Fruit fly (Drosophila melanogaster) whole organism, prepupa: ENCODE data around the gene CG12713.

Source experiments
- Blimp-1 ChIP-seq: fragments of 200-800 bp; sonication (Bioruptor generic); optimal IDR thresholded peaks from 3 replicates; lab custom pipeline; 2017; ENCODE audit warnings: missing biosample characterization, missing genetic modification characterization, mild to moderate bottlenecking, moderate library complexity, missing genetic modification reagents
- CG10631 ChIP-seq: fragments of 200-800 bp; sonication (Bioruptor generic); optimal IDR thresholded peaks from 2 replicates; lab custom pipeline; 2016; ENCODE audit warnings: missing biosample characterization, missing genetic modification characterization
- CG10669 ChIP-seq: fragments of 200-800 bp; sonication (Bioruptor generic); optimal IDR thresholded peaks from 3 replicates; lab custom pipeline; 2018; ENCODE audit warnings: missing biosample characterization, mild to moderate bottlenecking, missing genetic modification characterization, moderate library complexity
- CG11294 ChIP-seq: fragments of 200-800 bp; sonication (Bioruptor generic); IDR thresholded peaks from 2 replicates; pipeline ENCODE4 v1.3.6; 2022; ENCODE audit warnings: missing biosample characterization, missing genetic modification characterization
- CG11902 ChIP-seq: fragments of 200-800 bp; sonication (Bioruptor generic); optimal IDR thresholded peaks from 3 replicates; lab custom pipeline; 2016; ENCODE audit warnings: missing biosample characterization, missing genetic modification characterization
- CG15336 ChIP-seq: fragments of 200-800 bp; sonication (Bioruptor generic); IDR thresholded peaks from 2 replicates; pipeline ENCODE4 v1.3.6; 2022; ENCODE audit warnings: missing biosample characterization, missing genetic modification characterization
- CG1621 ChIP-seq: fragments of 200-800 bp; sonication (Bioruptor generic); optimal IDR thresholded peaks from 3 replicates; lab custom pipeline; 2018; ENCODE audit warnings: missing biosample characterization, mild to moderate bottlenecking, missing genetic modification characterization
- CG16779 ChIP-seq: fragments of 200-800 bp; sonication (Bioruptor generic); optimal IDR thresholded peaks from 3 replicates; lab custom pipeline; 2017; ENCODE audit warnings: missing biosample characterization, mild to moderate bottlenecking, missing genetic modification characterization
- CG32006 ChIP-seq: fragments of 200-800 bp; sonication (Bioruptor generic); optimal IDR thresholded peaks from 3 replicates; lab custom pipeline; 2017; ENCODE audit warnings: missing biosample characterization, mild to moderate bottlenecking, missing genetic modification characterization
- CG34406 ChIP-seq: fragments of 200-800 bp; sonication (Bioruptor generic); optimal IDR thresholded peaks from 3 replicates; lab custom pipeline; 2016; ENCODE audit warnings: missing biosample characterization, missing genetic modification characterization
- CG3919 ChIP-seq: fragments of 200-800 bp; sonication (Bioruptor generic); optimal IDR thresholded peaks from 3 replicates; lab custom pipeline; 2016; ENCODE audit warnings: missing biosample characterization, missing genetic modification characterization
- CG4318 ChIP-seq: fragments of 200-800 bp; sonication (Bioruptor generic); optimal IDR thresholded peaks from 3 replicates; lab custom pipeline; 2017; ENCODE audit warnings: missing biosample characterization, mild to moderate bottlenecking, missing genetic modification characterization
- CG6163 ChIP-seq: fragments of 200-800 bp; sonication (Bioruptor generic); IDR thresholded peaks from 3 replicates; pipeline ENCODE4 v1.3.6; 2022; ENCODE audit warnings: missing biosample characterization, missing genetic modification characterization
- CG6276 ChIP-seq: fragments of 200-800 bp; sonication (Bioruptor generic); optimal IDR thresholded peaks from 2 replicates; lab custom pipeline; 2017; ENCODE audit warnings: missing biosample characterization, mild to moderate bottlenecking, missing genetic modification characterization
- CG6808 ChIP-seq: fragments of 200-800 bp; sonication (Bioruptor generic); optimal IDR thresholded peaks from 3 replicates; lab custom pipeline; 2017; ENCODE audit warnings: missing biosample characterization, missing genetic modification characterization, mild to moderate bottlenecking, moderate library complexity, missing genetic modification reagents
- CG6854 ChIP-seq: fragments of 200-800 bp; sonication (Bioruptor generic); optimal IDR thresholded peaks from 2 replicates; lab custom pipeline; 2017; ENCODE audit warnings: missing biosample characterization, mild to moderate bottlenecking, missing genetic modification characterization
- CG7368 ChIP-seq: fragments of 200-800 bp; sonication (Bioruptor generic); optimal IDR thresholded peaks from 3 replicates; lab custom pipeline; 2016; ENCODE audit warnings: missing biosample characterization, missing genetic modification characterization
- CG8119 ChIP-seq: fragments of 200-800 bp; sonication (Bioruptor generic); IDR thresholded peaks from 3 replicates; pipeline ENCODE4 v1.3.6; 2022; ENCODE audit warnings: missing biosample characterization, missing genetic modification characterization
- CG8632 ChIP-seq: fragments of 200-800 bp; sonication (Bioruptor generic); optimal IDR thresholded peaks from 3 replicates; lab custom pipeline; 2016; ENCODE audit warnings: missing biosample characterization, missing genetic modification characterization
- CG9139 ChIP-seq: fragments of 200-800 bp; sonication (Bioruptor generic); optimal IDR thresholded peaks from 3 replicates; lab custom pipeline; 2017; ENCODE audit warnings: missing biosample characterization, mild to moderate bottlenecking, missing genetic modification characterization
- Eip75B ChIP-seq: fragments of 200-800 bp; sonication (Bioruptor generic); optimal IDR thresholded peaks from 3 replicates; lab custom pipeline; 2016; ENCODE audit warnings: missing biosample characterization, missing genetic modification characterization
- Eip78C ChIP-seq: fragments of 200-800 bp; sonication (Bioruptor generic); peaks from one replicate; lab custom pipeline; 2016; ENCODE audit warnings: missing biosample characterization, missing genetic modification characterization
- Eip93F ChIP-seq: fragments of 200-800 bp; sonication (Bioruptor generic); optimal IDR thresholded peaks from 2 replicates; lab custom pipeline; 2016; ENCODE audit warnings: missing biosample characterization, mild to moderate bottlenecking, missing genetic modification characterization
- Ets21C ChIP-seq: fragments of 200-800 bp; sonication (Bioruptor generic); optimal IDR thresholded peaks from 3 replicates; lab custom pipeline; 2016; ENCODE audit warnings: missing biosample characterization, missing genetic modification characterization
- Ets96B ChIP-seq: fragments of 200-800 bp; optimal IDR thresholded peaks from 2 replicates; lab custom pipeline; 2019; ENCODE audit warnings: missing biosample characterization, mild to moderate bottlenecking, missing genetic modification characterization, moderate library complexity
- Gug ChIP-seq: fragments of 200-800 bp; sonication (Bioruptor generic); IDR thresholded peaks from 2 replicates; pipeline ENCODE4 v1.3.6; 2022; ENCODE audit warnings: missing biosample characterization, missing genetic modification characterization
- Hr38 ChIP-seq: sonication (Bioruptor generic); optimal IDR thresholded peaks from 2 replicates; lab custom pipeline; 2016; ENCODE audit warnings: missing biosample characterization, missing genetic modification characterization
- Hr39 ChIP-seq: fragments of 200-800 bp; sonication (Bioruptor generic); optimal IDR thresholded peaks from 2 replicates; lab custom pipeline; 2016; ENCODE audit warnings: missing biosample characterization, missing genetic modification characterization
- Hr4 ChIP-seq: fragments of 200-800 bp; sonication (Bioruptor generic); optimal IDR thresholded peaks from 3 replicates; lab custom pipeline; 2016; ENCODE audit warnings: missing biosample characterization, missing genetic modification characterization
- Lpt ChIP-seq: fragments of 200-800 bp; sonication (Bioruptor generic); optimal IDR thresholded peaks from 3 replicates; lab custom pipeline; 2016; ENCODE audit warnings: missing biosample characterization, missing genetic modification characterization
- Met ChIP-seq: fragments of 200-800 bp; sonication (Bioruptor generic); optimal IDR thresholded peaks from 3 replicates; lab custom pipeline; 2016; ENCODE audit warnings: missing biosample characterization, missing genetic modification characterization
- OdsH ChIP-seq: fragments of 200-800 bp; sonication (Bioruptor generic); optimal IDR thresholded peaks from 3 replicates; lab custom pipeline; 2016; ENCODE audit warnings: missing biosample characterization, missing genetic modification characterization
- Sox102F ChIP-seq: fragments of 200-800 bp; sonication (Bioruptor generic); optimal IDR thresholded peaks from 2 replicates; lab custom pipeline; 2016; ENCODE audit warnings: missing biosample characterization, mild to moderate bottlenecking, missing genetic modification characterization
- Sox14 ChIP-seq: fragments of 200-800 bp; sonication (Bioruptor generic); optimal IDR thresholded peaks from 3 replicates; lab custom pipeline; 2016; ENCODE audit warnings: missing biosample characterization, missing genetic modification characterization
- Sox15 ChIP-seq: fragments of 200-800 bp; sonication (Bioruptor generic); optimal IDR thresholded peaks from 3 replicates; lab custom pipeline; 2016; ENCODE audit warnings: missing biosample characterization, missing genetic modification characterization
- dac ChIP-seq: fragments of 200-800 bp; sonication (Bioruptor generic); optimal IDR thresholded peaks from 2 replicates; lab custom pipeline; 2017; ENCODE audit warnings: missing biosample characterization, mild to moderate bottlenecking, missing genetic modification characterization
- eg ChIP-seq: fragments of 200-800 bp; sonication (Bioruptor generic); IDR thresholded peaks from 3 replicates; pipeline ENCODE4 v1.3.6; 2022; ENCODE audit warnings: missing biosample characterization, missing genetic modification characterization
- esn ChIP-seq: fragments of 200-800 bp; sonication (Bioruptor generic); optimal IDR thresholded peaks from 2 replicates; lab custom pipeline; 2016; ENCODE audit warnings: missing biosample characterization, mild to moderate bottlenecking, missing genetic modification characterization, moderate library complexity
- fd59A ChIP-seq: fragments of 200-800 bp; sonication (Bioruptor generic); optimal IDR thresholded peaks from 2 replicates; lab custom pipeline; 2017; ENCODE audit warnings: missing biosample characterization, mild to moderate bottlenecking, missing genetic modification characterization, missing genetic modification reagents
- fd85E ChIP-seq: fragments of 200-800 bp; sonication (Bioruptor generic); optimal IDR thresholded peaks from 3 replicates; lab custom pipeline; 2016; ENCODE audit warnings: missing biosample characterization, missing genetic modification characterization
- net ChIP-seq: fragments of 200-800 bp; sonication (Bioruptor generic); optimal IDR thresholded peaks from 3 replicates; lab custom pipeline; 2016; ENCODE audit warnings: missing biosample characterization, missing genetic modification characterization
- salr ChIP-seq, 2 experiments: fragments of 200-800 bp; sonication (Bioruptor generic); optimal IDR thresholded peaks; 3 replicates each; lab custom pipeline; 2016 to 2018; ENCODE audit warnings: missing biosample characterization in 2 of 2, missing genetic modification characterization in 2 of 2, mild to moderate bottlenecking in 1 of 2
- spab ChIP-seq: fragments of 200-800 bp; sonication (Bioruptor generic); optimal IDR thresholded peaks from 2 replicates; lab custom pipeline; 2017; ENCODE audit warnings: missing biosample characterization, mild to moderate bottlenecking, missing genetic modification characterization, missing genetic modification reagents
- ss ChIP-seq, 2 experiments: fragments of 200-800 bp; sonication (Bioruptor generic); optimal IDR thresholded peaks; 2 replicates in 1 of 2; 3 replicates in 1 of 2; lab custom pipeline; 2017 to 2018; ENCODE audit warnings: mild to moderate bottlenecking in 2 of 2, missing biosample characterization in 2 of 2, missing genetic modification characterization in 2 of 2, moderate library complexity in 1 of 2
- svp ChIP-seq: fragments of 200-800 bp; sonication (Bioruptor generic); peaks from one replicate; lab custom pipeline; 2016; ENCODE audit warnings: missing biosample characterization, missing genetic modification characterization
- topi ChIP-seq: fragments of 200-800 bp; sonication (Bioruptor generic); optimal IDR thresholded peaks from 3 replicates; lab custom pipeline; 2016; ENCODE audit warnings: missing biosample characterization, missing genetic modification characterization
- vri ChIP-seq: fragments of 200-800 bp; sonication (Bioruptor generic); optimal IDR thresholded peaks from 3 replicates; lab custom pipeline; 2016; ENCODE audit warnings: missing biosample characterization, mild to moderate bottlenecking, missing genetic modification characterization

Gene CG12713

DNA sequence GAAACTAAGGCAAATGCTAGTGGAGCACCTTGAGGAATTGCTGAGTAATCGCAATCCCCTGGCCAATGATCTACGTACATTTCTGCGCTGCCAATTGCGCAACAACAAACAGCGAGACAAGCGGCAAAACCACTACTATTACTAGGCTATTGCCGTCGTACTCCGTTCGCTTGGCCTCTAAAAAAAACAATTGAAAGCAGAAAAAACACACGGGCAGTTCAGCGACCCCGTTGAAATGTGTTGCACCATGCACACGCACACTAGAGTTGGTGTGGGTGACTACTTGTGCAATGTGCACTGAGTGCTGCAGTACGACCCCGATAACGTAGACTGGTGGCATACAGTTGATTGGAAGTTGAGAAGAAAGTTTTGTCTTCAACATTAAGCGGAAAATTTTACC lies 7.7 kb upstream of the CG12713 start:
- TF ChIP-seq CG8119 (GFP tag; lab: Robert Waterston, UW) (peak; percentile 38; the same call in 1 of the 3 replicates), Eip78C (GFP tag; lab: Kevin White, UChicago) (no peak), CG1621 (no peak), net (peak; percentile 18), Lpt (peak; percentile 68), Met (no peak), Gug (peak; percentile 49; the same call in 1 of the 2 replicates), ss (GFP tag; optimal IDR thresholded peaks at IDR 0.05; lab: Kevin White, UChicago) (peak in 1 of 2 experiments; percentile 0), CG34406 (GFP tag; lab: Kevin White, UChicago) (no peak), CG8632 (GFP tag; lab: Kevin White, UChicago) (no peak), eg (GFP tag; lab: Robert Waterston, UW) (peak; percentile 59; the same call in 1 of the 3 replicates), salr (GFP tag; optimal IDR thresholded peaks at IDR 0.05; lab: Kevin White, UChicago) (peak in 1 of 2 experiments; percentile 6), Blimp-1 (GFP tag; lab: Kevin White, UChicago) (no peak), CG15336 (GFP tag; lab: Robert Waterston, UW) (peak; percentile 40; the same call in 1 of the 2 replicates), CG32006 (peak; percentile 24), spab (GFP tag; lab: Kevin White, UChicago) (no peak), vri (GFP tag; lab: Kevin White, UChicago) (peak; percentile 56), Eip75B (peak; percentile 23), CG6276 (GFP tag; lab: Kevin White, UChicago) (peak; percentile 16), CG6163 (peak; percentile 54; the same call in 2 of the 3 replicates)

DNA sequence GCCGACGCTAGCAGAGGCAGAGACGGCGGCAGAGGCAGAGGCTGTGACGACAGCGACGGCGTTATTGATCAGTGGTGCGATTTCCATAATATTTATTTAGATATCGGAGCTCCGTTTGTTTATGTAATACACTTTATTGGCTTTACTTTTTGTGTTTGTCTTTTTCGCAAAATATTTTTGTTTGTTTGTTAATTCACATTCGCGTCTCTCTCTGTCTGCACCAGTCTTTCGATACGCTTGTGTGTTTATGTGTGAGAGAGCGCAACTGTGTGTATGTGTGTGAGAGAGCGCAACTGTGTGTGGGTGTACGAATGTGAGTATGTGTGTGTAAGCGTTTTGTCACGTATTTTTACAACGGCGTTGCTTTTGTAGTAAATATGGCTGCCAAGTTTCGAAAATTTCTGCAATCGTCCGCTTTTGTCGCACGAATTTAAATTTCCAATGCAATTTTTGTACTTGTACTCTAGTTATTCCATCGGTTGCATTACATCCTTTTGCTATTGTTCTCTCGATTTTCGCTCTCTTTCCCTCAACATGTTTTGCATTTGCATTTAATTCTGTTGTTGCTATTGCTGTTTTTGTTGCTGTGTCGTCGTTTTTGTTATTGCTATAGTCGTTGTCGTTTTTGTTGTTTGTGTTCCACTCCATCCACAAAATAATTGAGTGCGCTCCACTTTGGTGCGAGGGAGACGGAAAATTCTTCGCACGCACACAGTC lies 6.6 kb upstream of the CG12713 start:
- TF ChIP-seq CG32006 (no peak), vri (GFP tag; lab: Kevin White, UChicago) (peak; percentile 94), CG11294 (GFP tag; lab: Robert Waterston, UW) (no peak), CG16779 (tag; lab: Kevin White, UChicago) (peak; percentile 51), CG6854 (GFP tag; lab: Kevin White, UChicago) (peak; percentile 25), Lpt (no peak), CG11902 (GFP tag; lab: Kevin White, UChicago) (no peak), svp (GFP tag; lab: Kevin White, UChicago) (no peak), Hr39 (no peak), Sox15 (GFP tag; lab: Kevin White, UChicago) (no peak), Hr38 (GFP tag; lab: Kevin White, UChicago) (no peak), CG10669 (GFP tag; lab: Kevin White, UChicago) (no peak), CG4318 (GFP tag; lab: Kevin White, UChicago) (no peak), CG3919 (GFP tag; lab: Kevin White, UChicago) (peak; percentile 26), fd85E (peak; percentile 37), Eip75B (peak; percentile 54), CG15336 (GFP tag; lab: Robert Waterston, UW) (peak; percentile 61; the same call in 1 of the 2 replicates), spab (GFP tag; lab: Kevin White, UChicago) (no peak), fd59A (GFP tag; lab: Kevin White, UChicago) (no peak), Met (peak; percentile 21), OdsH (GFP tag; lab: Kevin White, UChicago) (peak; percentile 23), Eip78C (GFP tag; lab: Kevin White, UChicago) (peak; percentile 76), Sox14 (GFP tag; lab: Kevin White, UChicago) (peak; percentile 39), CG8632 (GFP tag; lab: Kevin White, UChicago) (peak; percentile 10), topi (peak; percentile 35), CG9139 (GFP tag; lab: Kevin White, UChicago) (peak; percentile 6), CG6808 (GFP tag; lab: Kevin White, UChicago) (no peak), Sox102F (GFP tag; lab: Kevin White, UChicago) (peak; percentile 47), salr (GFP tag; optimal IDR thresholded peaks at IDR 0.05; lab: Kevin White, UChicago) (no peak), CG6163 (peak; percentile 78), ss (GFP tag; optimal IDR thresholded peaks at IDR 0.05; lab: Kevin White, UChicago) (peak; percentile 10 to 51), CG34406 (GFP tag; lab: Kevin White, UChicago) (no peak), net (peak; percentile 45), Ets96B (no peak), Eip93F (GFP tag; lab: Kevin White, UChicago) (peak; percentile 31), Ets21C (GFP tag; lab: Kevin White, UChicago) (no peak), esn (GFP tag; lab: Kevin White, UChicago) (no peak), Hr4 (GFP tag; lab: Kevin White, UChicago) (no peak), CG10631 (GFP tag; lab: Kevin White, UChicago) (no peak), CG7368 (GFP tag; lab: Kevin White, UChicago) (peak; percentile 3), dac (no peak)
